Fruit fly (Drosophila melanogaster): ENCODE data around the gene Plzf.

dm6 chr2L:12028102-12028501, 20.6 kb downstream of the Plzf start:
- TF ChIP-seq CrebA (GFP tag; optimal IDR thresholded peaks at IDR 0.05; ENCODE audit: borderline replicate concordance) (no peak), lola (GFP tag; optimal IDR thresholded peaks at IDR 0.05) (no peak), Hr83 (GFP tag; optimal IDR thresholded peaks at IDR 0.05; ENCODE audit: poor library complexity, severe bottlenecking) (no peak), N (GFP tag; optimal IDR thresholded peaks at IDR 0.05) (no peak), h (GFP tag; optimal IDR thresholded peaks at IDR 0.05) (no peak), psq (GFP tag; optimal IDR thresholded peaks at IDR 0.05) (no peak), Rel (GFP tag; optimal IDR thresholded peaks at IDR 0.05) (no peak), Rel (tag; optimal IDR thresholded peaks at IDR 0.05) (no peak), tai (GFP tag; optimal IDR thresholded peaks at IDR 0.05) (no peak), Abd-B (GFP tag; optimal IDR thresholded peaks at IDR 0.05) (no peak), usp (GFP tag; optimal IDR thresholded peaks at IDR 0.05) (no peak), foxo (GFP tag; optimal IDR thresholded peaks at IDR 0.05) (no peak), fru (GFP tag; optimal IDR thresholded peaks at IDR 0.05) (no peak)

Data from whole organism, wandering third instar larva.